Worm (Caenorhabditis elegans): ENCODE data around the gene C55A1.1.

- no peak for TF ChIP-seq dve-1 (tag; optimal IDR thresholded peaks at IDR 0.05)
- TF ChIP-seq ceh-2 (tag; optimal IDR thresholded peaks at IDR 0.05): no peak
Observed at ce11 chrV:15621518-15621917, at the start of gene C55A1.1.

All from whole organism, late embryonic.